Worm (Caenorhabditis elegans) whole organism, L4 larva: ENCODE results near the gene T28C6.8.

Source experiments
- F44E2.7 ChIP-seq: fragments of 200-800 bp; sonication (Bioruptor generic); IDR thresholded peaks from 2 replicates; pipeline ENCODE4 v2.1.2; 2022; ENCODE audit warnings: missing genetic modification characterization, missing compliant biosample characterization
- F49E8.2 ChIP-seq: sonication (generic microtip); optimal IDR thresholded peaks from 2 replicates; lab custom pipeline; 2016; ENCODE audit warnings: missing compliant biosample characterization, mild to moderate bottlenecking, missing genetic modification characterization, borderline replicate concordance
- T20F7.1 ChIP-seq: fragments of 200-800 bp; sonication (Bioruptor generic); optimal IDR thresholded peaks from 2 replicates; lab custom pipeline; 2018; ENCODE audit warnings: mild to moderate bottlenecking, missing genetic modification characterization, missing compliant biosample characterization
- Y105C5A.15 ChIP-seq: fragments of 200-800 bp; sonication (Bioruptor generic); IDR thresholded peaks from 2 replicates; pipeline ENCODE4 v1.3.6; 2022; ENCODE audit warnings: missing genetic modification characterization, missing compliant biosample characterization
- Y5F2A.4 ChIP-seq: fragments of 200-800 bp; sonication (Bioruptor generic); optimal IDR thresholded peaks from 2 replicates; lab custom pipeline; 2018; ENCODE audit warnings: mild to moderate bottlenecking, missing genetic modification characterization, missing compliant biosample characterization
- Y75B8A.6 ChIP-seq: fragments of 200-800 bp; sonication (Bioruptor generic); IDR thresholded peaks from 2 replicates; pipeline ENCODE4 v1.3.6; 2022; ENCODE audit warnings: missing genetic modification reagents, missing genetic modification characterization, missing compliant biosample characterization
- aha-1 ChIP-seq: fragments of 150-350 bp; peaks from one replicate; lab custom pipeline; 2014; ENCODE audit warnings: missing biosample characterization, missing genetic modification characterization
- ama-1 ChIP-seq: fragments of 150-350 bp; optimal IDR thresholded peaks from 2 replicates; lab custom pipeline; 2014; ENCODE audit warnings: inconsistent platforms, mixed read lengths
- arid-1 ChIP-seq: fragments of 200-800 bp; sonication (Bioruptor generic); conservative IDR thresholded peaks from 2 replicates; pipeline ENCODE4 v1.3.6; 2022; ENCODE audit warnings: missing genetic modification reagents, missing genetic modification characterization, missing compliant biosample characterization
- attf-4 ChIP-seq: sonication (generic microtip); optimal IDR thresholded peaks from 3 replicates; lab custom pipeline; 2017; ENCODE audit warnings: missing biosample characterization, missing genetic modification characterization
- ceh-28 ChIP-seq: fragments of 150-350 bp; optimal IDR thresholded peaks from 2 replicates; lab custom pipeline; 2014; ENCODE audit warnings: missing biosample characterization, missing genetic modification reagents, missing genetic modification characterization
- ceh-32 ChIP-seq: sonication (generic microtip); optimal IDR thresholded peaks from 2 replicates; lab custom pipeline; 2016; ENCODE audit warnings: mild to moderate bottlenecking, missing genetic modification characterization, missing compliant biosample characterization; ENCODE audit not compliant: poor library complexity
- ceh-44 ChIP-seq: fragments of 200-800 bp; sonication (Bioruptor generic); IDR thresholded peaks from 2 replicates; pipeline ENCODE4 v1.3.6; 2022; ENCODE audit warnings: missing genetic modification reagents, missing genetic modification characterization, missing compliant biosample characterization
- ctbp-1 ChIP-seq: fragments of 200-800 bp; sonication (Bioruptor generic); IDR thresholded peaks from 2 replicates; pipeline ENCODE4 v1.3.6; 2022; ENCODE audit warnings: missing genetic modification reagents, missing genetic modification characterization, missing compliant biosample characterization
- daf-16 ChIP-seq, 3 experiments: sonication (generic microtip); optimal IDR thresholded peaks; 2 replicates each; lab custom pipeline; 2016 to 2017; ENCODE audit warnings: missing genetic modification characterization in 3 of 3, missing genetic modification reagents in 3 of 3, mild to moderate bottlenecking in 2 of 3, missing compliant biosample characterization in 2 of 3, missing biosample characterization in 1 of 3, moderate library complexity in 1 of 3
- dmd-6 ChIP-seq: fragments of 200-800 bp; sonication (Bioruptor generic); IDR thresholded peaks from 2 replicates; pipeline ENCODE4 v1.3.6; 2022; ENCODE audit warnings: missing genetic modification reagents, missing genetic modification characterization, missing compliant biosample characterization
- dmd-9 ChIP-seq: fragments of 200-800 bp; sonication (Bioruptor generic); IDR thresholded peaks from 2 replicates; pipeline ENCODE4 v1.3.6; 2022; ENCODE audit warnings: missing genetic modification reagents, missing genetic modification characterization, missing compliant biosample characterization
- dpl-1 ChIP-seq: fragments of 150-350 bp; optimal IDR thresholded peaks from 2 replicates; lab custom pipeline; 2014; ENCODE audit warnings: missing biosample characterization, missing genetic modification reagents, missing genetic modification characterization
- dve-1 ChIP-seq: sonication (generic microtip); optimal IDR thresholded peaks from 2 replicates; lab custom pipeline; 2017; ENCODE audit warnings: antibody characterized with exemption, mild to moderate bottlenecking, missing genetic modification characterization, missing compliant biosample characterization; ENCODE audit not compliant: insufficient read depth
- egl-27 ChIP-seq: sonication (generic microtip); optimal IDR thresholded peaks from 3 replicates; lab custom pipeline; 2017; ENCODE audit warnings: missing biosample characterization, missing genetic modification reagents, missing genetic modification characterization
- egl-43 ChIP-seq: fragments of 200-800 bp; sonication (Bioruptor generic); IDR thresholded peaks from 2 replicates; pipeline ENCODE4 v1.3.6; 2022; ENCODE audit warnings: missing genetic modification reagents, missing genetic modification characterization, missing compliant biosample characterization
- fkh-10 ChIP-seq: fragments of 150-350 bp; optimal IDR thresholded peaks from 2 replicates; lab custom pipeline; 2014; ENCODE audit warnings: missing biosample characterization, missing genetic modification reagents, missing genetic modification characterization
- hlh-11 ChIP-seq: fragments of 200-800 bp; sonication (Bioruptor generic); optimal IDR thresholded peaks from 2 replicates; lab custom pipeline; 2018; ENCODE audit warnings: mild to moderate bottlenecking, missing genetic modification characterization, missing compliant biosample characterization
- hlh-30 ChIP-seq: sonication (generic microtip); optimal IDR thresholded peaks from 2 replicates; lab custom pipeline; 2017; ENCODE audit warnings: antibody characterized with exemption, mild to moderate bottlenecking, missing genetic modification characterization, missing compliant biosample characterization; ENCODE audit not compliant: insufficient read depth
- hmg-1.1 ChIP-seq: fragments of 200-800 bp; sonication (Bioruptor generic); IDR thresholded peaks from 2 replicates; pipeline ENCODE4 v1.3.6; 2022; ENCODE audit warnings: missing genetic modification reagents, missing genetic modification characterization, missing compliant biosample characterization
- lim-7 ChIP-seq: fragments of 200-800 bp; sonication (Bioruptor generic); IDR thresholded peaks from 2 replicates; pipeline ENCODE4 v1.3.6; 2022; ENCODE audit warnings: missing genetic modification characterization, missing compliant biosample characterization
- lin-15B ChIP-seq: fragments of 150-350 bp; sonication (generic microtip); optimal IDR thresholded peaks from 3 replicates; lab custom pipeline; 2014; ENCODE audit warnings: missing biosample characterization, missing genetic modification characterization
- lin-39 ChIP-seq: fragments of 150-350 bp; optimal IDR thresholded peaks from 2 replicates; lab custom pipeline; 2014; ENCODE audit warnings: missing biosample characterization, missing genetic modification reagents, missing genetic modification characterization
- madf-5 ChIP-seq, 2 experiments: fragments of 200-800 bp; sonication (Bioruptor generic); IDR thresholded peaks; 2 replicates each; pipeline ENCODE4 v1.3.6; 2022; ENCODE audit warnings: missing compliant biosample characterization in 2 of 2, missing genetic modification characterization in 2 of 2
- mdl-1 ChIP-seq, 2 experiments: fragments of 150-350 bp in 1 of 2; sonication (generic microtip) in 1 of 2; optimal IDR thresholded peaks; 2 replicates each; lab custom pipeline; 2014 to 2017; ENCODE audit warnings: missing biosample characterization in 2 of 2, missing genetic modification characterization in 2 of 2
- mdt-29 ChIP-seq: fragments of 200-800 bp; sonication (Bioruptor generic); IDR thresholded peaks from 2 replicates; pipeline ENCODE4 v1.3.6; 2022; ENCODE audit warnings: missing genetic modification reagents, missing genetic modification characterization, missing compliant biosample characterization
- mep-1 ChIP-seq: fragments of 150-350 bp; sonication (generic microtip); optimal IDR thresholded peaks from 3 replicates; lab custom pipeline; 2014; ENCODE audit warnings: missing biosample characterization, missing genetic modification characterization
- mxl-2 ChIP-seq: fragments of 200-800 bp; sonication (Bioruptor generic); conservative IDR thresholded peaks from 2 replicates; pipeline ENCODE4 v1.3.6; 2022; ENCODE audit warnings: missing genetic modification reagents, missing genetic modification characterization, missing compliant biosample characterization
- nhr-10 ChIP-seq: fragments of 150-350 bp; optimal IDR thresholded peaks from 2 replicates; lab custom pipeline; 2014; ENCODE audit warnings: missing biosample characterization, missing genetic modification characterization
- nhr-237 ChIP-seq: sonication (generic microtip); optimal IDR thresholded peaks from 2 replicates; lab custom pipeline; 2017; ENCODE audit warnings: missing biosample characterization, missing genetic modification characterization
- nhr-28 ChIP-seq: fragments of 150-350 bp; optimal IDR thresholded peaks from 2 replicates; lab custom pipeline; 2014; ENCODE audit warnings: missing biosample characterization, missing genetic modification characterization
- nhr-41 ChIP-seq: fragments of 200-800 bp; sonication (Bioruptor generic); IDR thresholded peaks from 2 replicates; pipeline ENCODE4 v1.3.6; 2022; ENCODE audit warnings: missing genetic modification reagents, missing genetic modification characterization, missing compliant biosample characterization
- nhr-42 ChIP-seq: fragments of 200-800 bp; sonication (Bioruptor generic); IDR thresholded peaks from 2 replicates; pipeline ENCODE4 v1.3.6; 2022; ENCODE audit warnings: missing genetic modification characterization, missing compliant biosample characterization
- nhr-77 ChIP-seq: fragments of 150-350 bp; optimal IDR thresholded peaks from 2 replicates; lab custom pipeline; 2014; ENCODE audit warnings: missing biosample characterization, missing genetic modification characterization
- php-3 ChIP-seq: fragments of 200-800 bp; sonication (Bioruptor generic); IDR thresholded peaks from 2 replicates; pipeline ENCODE4 v1.3.6; 2022; ENCODE audit warnings: missing genetic modification reagents, missing genetic modification characterization, missing compliant biosample characterization
- saeg-2 ChIP-seq: fragments of 200-800 bp; sonication (Bioruptor generic); IDR thresholded peaks from 2 replicates; pipeline ENCODE4 v1.3.6; 2022; ENCODE audit warnings: missing genetic modification reagents, missing genetic modification characterization, missing compliant biosample characterization
- snpc-4 ChIP-seq: fragments of 150-350 bp; optimal IDR thresholded peaks from 2 replicates; lab custom pipeline; 2014; ENCODE audit warnings: missing biosample characterization, missing genetic modification characterization
- tra-1 ChIP-seq: fragments of 200-800 bp; sonication (Bioruptor generic); IDR thresholded peaks from 2 replicates; pipeline ENCODE4 v1.3.6; 2022; ENCODE audit warnings: missing genetic modification reagents, missing genetic modification characterization, missing compliant biosample characterization
- unc-130 ChIP-seq: sonication (generic microtip); optimal IDR thresholded peaks from 2 replicates; lab custom pipeline; 2016; ENCODE audit warnings: missing genetic modification reagents, missing genetic modification characterization, missing compliant biosample characterization
- zag-1 ChIP-seq: fragments of 150-350 bp; optimal IDR thresholded peaks from 2 replicates; lab custom pipeline; 2014; ENCODE audit warnings: missing biosample characterization, missing genetic modification characterization
- zfp-2 ChIP-seq: sonication (generic microtip); optimal IDR thresholded peaks from 2 replicates; lab custom pipeline; 2016; ENCODE audit warnings: mild to moderate bottlenecking, missing genetic modification characterization, missing compliant biosample characterization
- zip-11 ChIP-seq: fragments of 200-800 bp; sonication (Bioruptor generic); IDR thresholded peaks from 2 replicates; pipeline ENCODE4 v1.3.6; 2022; ENCODE audit warnings: missing genetic modification characterization, missing compliant biosample characterization
- zip-2 ChIP-seq: fragments of 150-350 bp; optimal IDR thresholded peaks from 2 replicates; lab custom pipeline; 2014; ENCODE audit warnings: missing biosample characterization, missing genetic modification characterization
- ztf-11 ChIP-seq: fragments of 150-350 bp; optimal IDR thresholded peaks from 2 replicates; lab custom pipeline; 2014; ENCODE audit warnings: missing biosample characterization, missing genetic modification characterization

The T28C6.8 gene

DNA sequence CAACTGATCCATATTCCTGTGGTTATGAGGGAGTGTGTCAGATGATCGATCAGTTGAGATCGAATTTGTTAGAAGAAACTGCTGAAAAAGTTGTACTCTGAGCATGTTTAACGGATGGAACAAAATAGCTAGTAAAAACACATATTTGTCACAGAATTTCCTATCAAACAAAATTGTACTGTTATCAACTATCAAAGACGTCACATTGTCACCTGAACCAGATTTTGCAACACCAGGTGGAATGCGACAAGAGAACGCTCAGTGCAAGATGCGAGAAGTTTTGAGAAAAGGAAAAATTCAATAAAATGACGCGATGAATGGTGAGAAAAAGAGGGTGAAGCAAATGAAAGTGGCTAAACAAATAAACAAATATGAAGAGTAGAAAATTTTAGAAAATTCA is 37.0 kb upstream of the T28C6.8 start:
- peak; percentile 45 for TF ChIP-seq dve-1 (tag; lab: Kevin White, UChicago)
- TF ChIP-seq lin-39 (tag; lab: Kevin White, UChicago) = no peak
- no peak for TF ChIP-seq madf-5 (GFP tag; IDR thresholded peaks at IDR 0.05; lab: Robert Waterston, UW)
- peak; percentile 13 for TF ChIP-seq dpl-1 (GFP tag; lab: Kevin White, UChicago)
- TF ChIP-seq nhr-28 = peak; percentile 67
- TF ChIP-seq hmg-1.1 (GFP tag; lab: Robert Waterston, UW) = no peak
- no peak for TF ChIP-seq lin-15B (tag; lab: Kevin White, UChicago)
- TF ChIP-seq hlh-11 (tag; lab: Kevin White, UChicago) = peak; percentile 46
- peak; percentile 13 for TF ChIP-seq hlh-30 (tag; lab: Kevin White, UChicago)
- no peak for TF ChIP-seq daf-16 (GFP tag; optimal IDR thresholded peaks at IDR 0.05; lab: Kevin White, UChicago)
- TF ChIP-seq daf-16 (tag; optimal IDR thresholded peaks at IDR 0.05; lab: Kevin White, UChicago) = peak; percentile 26
- TF ChIP-seq nhr-77 = peak; percentile 23

DNA sequence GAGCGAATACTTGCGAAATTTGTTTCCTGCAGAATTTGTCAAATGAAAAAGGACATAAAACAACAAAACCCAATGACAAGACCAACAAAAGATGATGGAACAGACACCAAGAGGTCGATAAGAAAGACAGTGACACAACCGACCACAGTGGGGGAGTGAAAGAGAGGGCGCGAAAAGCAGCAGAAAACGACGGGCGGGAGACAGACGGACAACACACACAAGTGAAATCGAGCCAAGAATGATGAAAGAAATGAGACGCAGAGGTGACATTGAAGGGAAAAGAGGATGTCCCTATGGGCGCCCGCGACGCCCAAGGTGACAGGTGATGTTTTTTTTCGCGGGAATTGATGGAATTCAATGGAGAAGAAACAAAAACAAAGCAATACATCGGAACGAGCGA is 35.6 kb upstream of the T28C6.8 start:
- TF ChIP-seq nhr-10 (tag; lab: Kevin White, UChicago) = no peak
- peak; percentile 98 for TF ChIP-seq aha-1 (tag; lab: Kevin White, UChicago)
- no peak for TF ChIP-seq F44E2.7 (GFP tag; lab: Robert Waterston, UW)
- TF ChIP-seq mdl-1 (tag; optimal IDR thresholded peaks at IDR 0.05; lab: Kevin White, UChicago) = peak in 1 of 2 experiments; percentile 67
- TF ChIP-seq ctbp-1 (GFP tag; lab: Robert Waterston, UW) = no peak
- TF ChIP-seq egl-27 (tag; lab: Kevin White, UChicago) = no peak
- TF ChIP-seq Y105C5A.15 (GFP tag; lab: Robert Waterston, UW) = no peak
- TF ChIP-seq daf-16 (GFP tag; optimal IDR thresholded peaks at IDR 0.05; lab: Kevin White, UChicago) = peak in 1 of 2 experiments; percentile 92
- peak; percentile 63 for TF ChIP-seq daf-16 (tag; optimal IDR thresholded peaks at IDR 0.05; lab: Kevin White, UChicago)
- TF ChIP-seq tra-1 (GFP tag; lab: Robert Waterston, UW) = peak; percentile 81; the same call in 1 of the 2 replicates
- TF ChIP-seq snpc-4 (tag; lab: Kevin White, UChicago) = no peak
- TF ChIP-seq lin-39 (tag; lab: Kevin White, UChicago) = no peak
- TF ChIP-seq egl-43 (GFP tag; lab: Robert Waterston, UW) = no peak
- no peak for TF ChIP-seq madf-5 (GFP tag; IDR thresholded peaks at IDR 0.05; lab: Robert Waterston, UW)
- no peak for TF ChIP-seq Y5F2A.4 (GFP tag; lab: Kevin White, UChicago)
- TF ChIP-seq mxl-2 (GFP tag; lab: Robert Waterston, UW) = no peak
- TF ChIP-seq F49E8.2 (tag; lab: Kevin White, UChicago) = no peak
- TF ChIP-seq T20F7.1 = peak; percentile 79
- no peak for TF ChIP-seq nhr-237
- 0 out of 2 replicates have a peak, but pooled peaks have one; percentile 35 for TF ChIP-seq php-3 (GFP tag; lab: Robert Waterston, UW)
- TF ChIP-seq zip-11 (GFP tag; lab: Robert Waterston, UW) = no peak
- TF ChIP-seq ztf-11 (tag; lab: Kevin White, UChicago) = no peak
- no peak for TF ChIP-seq nhr-42 (GFP tag; lab: Robert Waterston, UW)
- no peak for TF ChIP-seq nhr-41
- TF ChIP-seq arid-1 (GFP tag; lab: Robert Waterston, UW) = no peak
- no peak for TF ChIP-seq zfp-2 (tag; lab: Kevin White, UChicago)
- TF ChIP-seq zag-1 = no peak
- TF ChIP-seq zip-2 = no peak
- TF ChIP-seq dmd-9 = no peak
- no peak for TF ChIP-seq ceh-28 (tag; lab: Kevin White, UChicago)
- TF ChIP-seq lin-15B (tag; lab: Kevin White, UChicago) = no peak
- no peak for TF ChIP-seq mdt-29 (GFP tag; lab: Robert Waterston, UW)
- TF ChIP-seq Y75B8A.6 (GFP tag; lab: Robert Waterston, UW) = no peak
- no peak for TF ChIP-seq saeg-2
- TF ChIP-seq hlh-30 (tag; lab: Kevin White, UChicago) = peak; percentile 79
- TF ChIP-seq unc-130 (GFP tag; lab: Kevin White, UChicago) = no peak
- no peak for TF ChIP-seq fkh-10 (GFP tag; lab: Kevin White, UChicago)
- TF ChIP-seq ceh-44 (GFP tag; lab: Robert Waterston, UW) = no peak
- TF ChIP-seq lim-7 (GFP tag; lab: Robert Waterston, UW) = no peak
- no peak for TF ChIP-seq ama-1
- TF ChIP-seq mep-1 (tag; lab: Kevin White, UChicago) = peak; percentile 83
- peak; percentile 59; the same call in 1 of the 2 replicates for TF ChIP-seq hmg-1.1 (GFP tag; lab: Robert Waterston, UW)
- no peak for TF ChIP-seq attf-4 (tag; lab: Kevin White, UChicago)
- peak; percentile 88 for TF ChIP-seq dmd-6 (GFP tag; lab: Robert Waterston, UW)
- TF ChIP-seq ceh-32 = no peak
